Fruit fly (Drosophila melanogaster) S2 (cell line): ENCODE results near the gene CG15629.

Source experiments
- CG8478 ChIP-seq: fragments of >200 bp; optimal IDR thresholded peaks from 2 replicates; lab custom pipeline; 2018
- CTCF ChIP-seq, 2 experiments: fragments of >200 bp; optimal IDR thresholded peaks; 2 replicates each; lab custom pipeline; 2018

- no peak for TF ChIP-seq CTCF (optimal IDR thresholded peaks at IDR 0.05; lab: Kevin White, UChicago)
- no peak for TF ChIP-seq CG8478
Measured at dm6 chr2L:4837772-4838397, 25.1 kb downstream of the CG15629 start, which contains the start of the genes tank and CG12194.
